Fruit fly (Drosophila melanogaster): Measurements from ENCODE around the gene kuz.

dm6 chr2L:13527541-13527940 lies 22.4 kb upstream of the kuz start, which contains the start of gene CG33640:
- TF ChIP-seq pan (optimal IDR thresholded peaks at IDR 0.05) (no peak), usp (GFP tag; optimal IDR thresholded peaks at IDR 0.05) (no peak), EcR (GFP tag; optimal IDR thresholded peaks at IDR 0.05) (no peak), psq (optimal IDR thresholded peaks at IDR 0.05) (no peak), CG8478 (optimal IDR thresholded peaks at IDR 0.05) (no peak)
